In the genomic region with DNA sequence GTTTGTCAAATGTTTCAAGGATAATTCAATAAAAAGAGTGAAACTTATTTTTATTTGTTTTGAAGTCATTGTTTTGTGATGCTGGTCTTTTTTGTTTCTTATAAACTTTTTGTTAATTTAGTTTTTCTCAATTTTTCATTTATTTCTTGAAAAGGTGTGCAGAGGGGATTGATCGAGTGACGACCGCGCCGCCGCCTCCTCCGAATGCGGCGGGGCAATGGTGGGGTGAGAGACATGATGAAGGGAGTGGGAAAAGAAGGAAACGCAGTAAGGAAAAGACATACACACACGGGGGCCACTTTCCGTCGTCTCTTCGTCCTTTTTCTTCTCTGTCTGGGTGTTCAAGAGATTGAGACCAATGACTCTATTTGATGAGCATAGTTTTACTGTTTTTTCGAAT, we compare ENCODE assay signal across 1 worm cellular context.
A peak's percentile ranks its signal among the peaks of the same experiment; 100 is the strongest.
TF ChIP-seq lines count a peak whose summit lies in the region.

No protein-coding gene starts in this region.

TF ChIP-seq in whole organism, L1 larva, 84 proteins besides CTCF, POLR2A, EP300 and RAD21 (continued from another document):
- no peak for TF ChIP-seq ama-1 (optimal IDR thresholded peaks at IDR 0.05; lab: Kevin White, UChicago)
- no peak for TF ChIP-seq hpl-2 (GFP tag; optimal IDR thresholded peaks at IDR 0.05; lab: Kevin White, UChicago)
- TF ChIP-seq swsn-7 (tag; optimal IDR thresholded peaks at IDR 0.05; lab: Kevin White, UChicago): no peak
- TF ChIP-seq ceh-88 (GFP tag; IDR thresholded peaks at IDR 0.05; lab: Robert Waterston, UW): no peak
- peak in 1 of 3 experiments; percentile 7 for TF ChIP-seq ceh-82 (tag; optimal IDR thresholded peaks at IDR 0.05; lab: Kevin White, UChicago)
- TF ChIP-seq rnt-1 (tag; optimal IDR thresholded peaks at IDR 0.05; lab: Kevin White, UChicago): peak; percentile 11
- TF ChIP-seq isw-1 (GFP tag; IDR thresholded peaks at IDR 0.05; lab: Robert Waterston, UW): no peak
- no peak for TF ChIP-seq nhr-76 (tag; optimal IDR thresholded peaks at IDR 0.05; lab: Kevin White, UChicago)
- TF ChIP-seq nhr-20 (tag; optimal IDR thresholded peaks at IDR 0.05; lab: Kevin White, UChicago): peak; percentile 12
- no peak for TF ChIP-seq dsc-1 (tag; optimal IDR thresholded peaks at IDR 0.05; lab: Kevin White, UChicago)
- TF ChIP-seq C04F5.9 (tag; optimal IDR thresholded peaks at IDR 0.05; lab: Kevin White, UChicago): no peak
- no peak for TF ChIP-seq grh-1 (GFP tag; IDR thresholded peaks at IDR 0.05; lab: Robert Waterston, UW)
- no peak for TF ChIP-seq ets-5 (GFP tag; IDR thresholded peaks at IDR 0.05; lab: Robert Waterston, UW)
- no peak for TF ChIP-seq sup-37 (GFP tag; optimal IDR thresholded peaks at IDR 0.05; lab: Kevin White, UChicago)
- no peak for TF ChIP-seq lin-15B (tag; optimal IDR thresholded peaks at IDR 0.05; lab: Kevin White, UChicago)
- peak; percentile 36 for TF ChIP-seq mep-1 (tag; optimal IDR thresholded peaks at IDR 0.05; lab: Kevin White, UChicago)
- no peak for TF ChIP-seq egl-27 (tag; optimal IDR thresholded peaks at IDR 0.05; lab: Kevin White, UChicago)
- no peak for TF ChIP-seq vab-15 (tag; optimal IDR thresholded peaks at IDR 0.05; lab: Kevin White, UChicago)
- TF ChIP-seq fos-1 (tag; optimal IDR thresholded peaks at IDR 0.05; lab: Kevin White, UChicago): no peak
- TF ChIP-seq elt-2 (tag; optimal IDR thresholded peaks at IDR 0.05; lab: Kevin White, UChicago): no peak
- TF ChIP-seq zip-4 (GFP tag; optimal IDR thresholded peaks at IDR 0.05; lab: Kevin White, UChicago): no peak
- no peak for TF ChIP-seq nhr-85 (tag; lab: Kevin White, UChicago)
- TF ChIP-seq mef-2 (tag; optimal IDR thresholded peaks at IDR 0.05; lab: Kevin White, UChicago): no peak
- peak in 1 of 2 experiments; percentile 36 for TF ChIP-seq lsy-2 (tag; optimal IDR thresholded peaks at IDR 0.05; lab: Kevin White, UChicago)
- TF ChIP-seq mab-9 (GFP tag; IDR thresholded peaks at IDR 0.05; lab: Robert Waterston, UW): no peak
- TF ChIP-seq jun-1 (tag; optimal IDR thresholded peaks at IDR 0.05; lab: Kevin White, UChicago): no peak
- no peak for TF ChIP-seq fkh-8 (tag; optimal IDR thresholded peaks at IDR 0.05; lab: Kevin White, UChicago)
- TF ChIP-seq skn-1 (tag; optimal IDR thresholded peaks at IDR 0.05; lab: Kevin White, UChicago): no peak
- no peak for TF ChIP-seq ces-1 (GFP tag; optimal IDR thresholded peaks at IDR 0.05; lab: Kevin White, UChicago)
- no peak for TF ChIP-seq lin-13 (GFP tag; optimal IDR thresholded peaks at IDR 0.05; lab: Kevin White, UChicago)
- TF ChIP-seq aha-1 (tag; optimal IDR thresholded peaks at IDR 0.05; lab: Kevin White, UChicago): no peak
- no peak for TF ChIP-seq lir-3 (tag; optimal IDR thresholded peaks at IDR 0.05; lab: Kevin White, UChicago; ENCODE audit: poor library complexity)
- no peak for TF ChIP-seq unc-30 (tag; optimal IDR thresholded peaks at IDR 0.05; lab: Kevin White, UChicago)
- TF ChIP-seq nhr-28 (tag; optimal IDR thresholded peaks at IDR 0.05; lab: Kevin White, UChicago): no peak
- no peak for TF ChIP-seq egl-13 (tag; optimal IDR thresholded peaks at IDR 0.05; lab: Kevin White, UChicago)
- no peak for TF ChIP-seq zag-1 (tag; optimal IDR thresholded peaks at IDR 0.05; lab: Kevin White, UChicago)
- peak; percentile 31 for TF ChIP-seq snu-23 (GFP tag; optimal IDR thresholded peaks at IDR 0.05; lab: Kevin White, UChicago)
- no peak for TF ChIP-seq aly-2 (tag; optimal IDR thresholded peaks at IDR 0.05; lab: Kevin White, UChicago)
- no peak for TF ChIP-seq pax-3 (tag; optimal IDR thresholded peaks at IDR 0.05; lab: Kevin White, UChicago)
- TF ChIP-seq tbx-2 (tag; optimal IDR thresholded peaks at IDR 0.05; lab: Kevin White, UChicago): no peak
- TF ChIP-seq ztf-11 (tag; optimal IDR thresholded peaks at IDR 0.05; lab: Kevin White, UChicago): no peak
- TF ChIP-seq unc-98 (GFP tag; IDR thresholded peaks at IDR 0.05; lab: Robert Waterston, UW): no peak
- TF ChIP-seq Y116A8C.19 (tag; optimal IDR thresholded peaks at IDR 0.05; lab: Kevin White, UChicago; ENCODE audit: borderline replicate concordance): no peak
- peak in 1 of 2 experiments; percentile 15 for TF ChIP-seq efl-1 (optimal IDR thresholded peaks at IDR 0.05; lab: Kevin White, UChicago)
- TF ChIP-seq efl-1 (GFP tag; optimal IDR thresholded peaks at IDR 0.05 in 1 of 2; lab: Kevin White, UChicago): peak in 1 of 2 experiments; percentile 57
- no peak for TF ChIP-seq snpc-4 (tag; optimal IDR thresholded peaks at IDR 0.05; lab: Kevin White, UChicago)
- no peak for TF ChIP-seq alr-1 (tag; optimal IDR thresholded peaks at IDR 0.05; lab: Kevin White, UChicago; ENCODE audit: borderline replicate concordance)
- TF ChIP-seq unc-130 (tag; optimal IDR thresholded peaks at IDR 0.05; lab: Kevin White, UChicago): no peak
- TF ChIP-seq C34B4.2 (tag; optimal IDR thresholded peaks at IDR 0.05; lab: Kevin White, UChicago): no peak
- no peak for TF ChIP-seq pag-3 (tag; optimal IDR thresholded peaks at IDR 0.05; lab: Kevin White, UChicago; ENCODE audit: borderline replicate concordance, insufficient read depth)
- peak in 1 of 2 experiments; percentile 35 for TF ChIP-seq lin-35 (GFP tag; optimal IDR thresholded peaks at IDR 0.05; lab: Kevin White, UChicago)
- TF ChIP-seq C16A3.4 (tag; optimal IDR thresholded peaks at IDR 0.05; lab: Kevin White, UChicago): no peak
- TF ChIP-seq hlh-4 (tag; optimal IDR thresholded peaks at IDR 0.05; lab: Kevin White, UChicago): no peak
